Worm (Caenorhabditis elegans) whole organism, young adult: ENCODE results near the gene nhr-282.
"Not testable (repeated sequence)": the region's sequence is repeated elsewhere in the genome, so short reads cannot be mapped to it uniquely, and the experiment has no call there.

Source experiments
- T07F8.4 ChIP-seq: sonication (generic microtip); optimal IDR thresholded peaks from 2 replicates; lab custom pipeline; 2016; ENCODE audit warnings: mild to moderate bottlenecking, missing genetic modification characterization, moderate library complexity, missing compliant biosample characterization
- ama-1 ChIP-seq, 3 experiments: fragments of 150-350 bp in 1 of 3; sonication (generic microtip) in 2 of 3; optimal IDR thresholded peaks; 2 replicates each; lab custom pipeline; 2014 to 2018; ENCODE audit warnings: missing biosample characterization in 2 of 3, missing genetic modification characterization in 2 of 3, missing genetic modification reagents in 2 of 3
- ceh-100 ChIP-seq: fragments of 200-800 bp; sonication (Bioruptor generic); IDR thresholded peaks from 2 replicates; pipeline ENCODE4 v1.3.6; 2022; ENCODE audit warnings: missing genetic modification reagents, missing genetic modification characterization, missing compliant biosample characterization
- egl-44 ChIP-seq: fragments of 200-800 bp; sonication (Bioruptor generic); IDR thresholded peaks from 2 replicates; pipeline ENCODE4 v1.3.6; 2022; ENCODE audit warnings: missing genetic modification reagents, missing genetic modification characterization, missing compliant biosample characterization
- hmg-1.2 ChIP-seq: fragments of 200-800 bp; sonication (Bioruptor generic); IDR thresholded peaks from 2 replicates; pipeline ENCODE4 v1.3.6; 2022; ENCODE audit warnings: missing genetic modification reagents, missing genetic modification characterization, missing compliant biosample characterization
- let-526 ChIP-seq: fragments of 200-800 bp; sonication (Bioruptor generic); IDR thresholded peaks from 2 replicates; pipeline ENCODE4 v1.3.6; 2022; ENCODE audit warnings: missing genetic modification reagents, missing genetic modification characterization, missing compliant biosample characterization
- mes-4 ChIP-seq: sonication (generic microtip); optimal IDR thresholded peaks from 2 replicates; lab custom pipeline; 2016; ENCODE audit warnings: missing genotype, missing genetic modification characterization, missing compliant biosample characterization
- nhr-120 ChIP-seq: fragments of 200-800 bp; sonication (Bioruptor generic); IDR thresholded peaks from 2 replicates; pipeline ENCODE4 v1.3.6; 2022; ENCODE audit warnings: missing genetic modification characterization, missing compliant biosample characterization
- snpc-1.1 ChIP-seq: sonication (generic microtip); optimal IDR thresholded peaks from 2 replicates; lab custom pipeline; 2017; ENCODE audit warnings: missing genetic modification characterization, mild to moderate bottlenecking, missing compliant biosample characterization, antibody characterized with exemption, moderate library complexity, missing genotype, missing genetic modification reagents; ENCODE audit not compliant: insufficient read depth
- snpc-4 ChIP-seq, 5 experiments: fragments of 150-350 bp in 1 of 5; sonication (generic microtip) in 4 of 5; optimal IDR thresholded peaks; 2 replicates each; lab custom pipeline; 2014 to 2018; ENCODE audit warnings: missing genetic modification characterization in 5 of 5, missing biosample characterization in 3 of 5, antibody characterized with exemption in 2 of 5, mild to moderate bottlenecking in 2 of 5, missing compliant biosample characterization in 2 of 5, missing genotype in 2 of 5, moderate library complexity in 2 of 5, missing genetic modification reagents in 1 of 5
- ztf-3 ChIP-seq: fragments of 200-800 bp; sonication (Bioruptor generic); optimal IDR thresholded peaks from 2 replicates; lab custom pipeline; 2018; ENCODE audit warnings: mild to moderate bottlenecking, missing genetic modification characterization, missing compliant biosample characterization
- ztf-6 ChIP-seq: fragments of 200-800 bp; sonication (Bioruptor generic); IDR thresholded peaks from 2 replicates; pipeline ENCODE4 v1.3.6; 2022; ENCODE audit warnings: missing genetic modification reagents, missing genetic modification characterization, missing compliant biosample characterization

ce11 chrV:15850276-15850811 is 38.3 kb downstream of the nhr-282 start, which contains the start of gene srh-147:
- TF ChIP-seq T07F8.4; ceh-100 (GFP tag; lab: Robert Waterston, UW); mes-4 (tag; lab: Kevin White, UChicago); ztf-6 (GFP tag; lab: Robert Waterston, UW); snpc-1.1 (tag; lab: Kevin White, UChicago); ama-1 (optimal IDR thresholded peaks at IDR 0.05; lab: Kevin White, UChicago); ama-1 (GFP tag; optimal IDR thresholded peaks at IDR 0.05; lab: Kevin White, UChicago); egl-44 (GFP tag; lab: Robert Waterston, UW); nhr-120; ztf-3 (GFP tag; lab: Kevin White, UChicago); hmg-1.2 (GFP tag; lab: Robert Waterston, UW); snpc-4 (GFP tag; optimal IDR thresholded peaks at IDR 0.05; lab: Kevin White, UChicago); snpc-4 (tag; optimal IDR thresholded peaks at IDR 0.05; lab: Kevin White, UChicago); let-526 (GFP tag; lab: Robert Waterston, UW): not testable (repeated sequence)
